Worm (Caenorhabditis elegans): ENCODE results near the gene olrn-1.

olrn-1 gene

DNA sequence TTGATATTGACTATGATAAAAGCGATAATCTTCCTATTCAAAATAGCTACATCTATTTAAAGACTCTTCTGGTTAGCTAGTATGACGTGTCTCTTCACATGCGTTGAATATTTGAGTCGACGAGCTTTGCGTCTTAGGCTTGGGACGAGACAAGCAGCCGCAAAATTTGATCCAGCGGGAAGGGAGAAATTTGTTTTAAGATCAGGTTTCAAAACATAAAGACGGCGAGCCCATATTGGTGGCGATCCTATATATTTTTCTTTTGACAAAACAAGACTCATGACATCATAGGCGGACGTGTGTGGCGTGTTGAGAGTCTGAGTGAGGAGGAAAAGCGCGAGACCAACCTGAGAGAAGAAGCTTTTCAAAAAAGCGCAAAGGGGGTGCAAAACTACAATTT, 8.0 kb downstream of the olrn-1 start:
- TF ChIP-seq lin-32 (GFP tag; optimal IDR thresholded peaks at IDR 0.05) (no peak), cnd-1 (tag; optimal IDR thresholded peaks at IDR 0.05) (no peak), mls-2 (tag; optimal IDR thresholded peaks at IDR 0.05) (no peak), unc-62 (GFP tag; optimal IDR thresholded peaks at IDR 0.05) (no peak), nhr-12 (tag; optimal IDR thresholded peaks at IDR 0.05) (no peak)

DNA sequence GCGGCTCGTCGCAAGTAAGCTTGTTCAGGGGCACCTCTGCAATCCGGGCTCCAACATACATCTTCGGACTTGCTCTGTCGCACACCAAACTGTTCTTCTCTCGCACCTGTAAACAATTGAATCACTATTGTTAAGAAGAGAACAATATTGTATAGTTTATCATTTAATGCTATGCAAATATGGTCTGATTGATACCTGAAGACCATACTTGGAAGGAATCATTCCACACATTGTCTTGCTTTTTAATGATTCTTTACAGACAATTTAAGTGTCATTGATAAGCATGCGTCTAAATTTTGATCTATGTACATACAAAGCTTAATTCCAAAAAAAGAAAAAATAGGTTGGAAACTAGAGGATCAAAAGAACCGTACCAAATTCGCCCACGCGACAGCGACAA, 9.5 kb downstream of the olrn-1 start:
- TF ChIP-seq hlh-1 (tag; optimal IDR thresholded peaks at IDR 0.05) (no peak), sptf-1 (tag; optimal IDR thresholded peaks at IDR 0.05) (no peak), unc-62 (GFP tag; optimal IDR thresholded peaks at IDR 0.05) (no peak), ztf-11 (tag; optimal IDR thresholded peaks at IDR 0.05) (no peak), nhr-2 (tag; optimal IDR thresholded peaks at IDR 0.05) (no peak)

DNA sequence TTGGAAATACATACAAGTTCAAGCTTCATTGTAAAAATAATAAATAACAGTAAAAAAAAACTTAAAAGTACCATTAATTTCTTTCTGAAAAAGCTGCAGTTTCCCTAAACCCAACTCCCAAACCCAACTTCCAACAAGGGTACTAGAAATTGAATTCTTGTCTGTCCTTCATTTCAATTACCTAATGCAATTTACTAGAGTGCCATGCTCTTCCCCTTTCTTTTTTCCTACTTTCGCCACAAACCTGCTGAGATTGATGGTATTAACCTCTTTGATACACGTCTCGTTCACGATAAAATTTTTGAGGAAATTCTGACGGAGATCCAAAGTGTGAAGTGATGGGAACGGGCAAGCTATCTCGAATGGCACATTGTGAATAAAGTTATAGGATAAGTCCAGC, 10.4 kb downstream of the olrn-1 start:
- TF ChIP-seq ces-1 (GFP tag; optimal IDR thresholded peaks at IDR 0.05) (peak; percentile 93), ham-2 (GFP tag; optimal IDR thresholded peaks at IDR 0.05) (no peak)

DNA sequence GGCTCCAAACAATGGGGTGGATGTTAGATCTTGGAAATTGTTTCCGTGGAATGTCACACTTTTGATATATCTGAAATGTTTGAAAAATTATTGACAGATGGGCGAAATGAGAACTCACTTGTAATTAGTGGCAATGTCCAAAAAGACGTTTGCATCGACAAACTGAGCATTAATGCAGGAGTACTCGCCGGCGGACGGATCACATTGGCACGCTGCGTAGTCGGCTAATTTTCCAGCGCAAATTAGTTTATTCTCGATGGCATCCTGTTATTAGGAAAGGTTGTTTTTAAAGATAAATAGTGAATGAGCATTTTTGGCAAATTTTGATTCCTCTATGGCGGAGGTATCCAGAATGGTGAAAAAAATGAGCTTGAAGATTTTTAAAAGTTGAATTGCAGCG, 13.3 kb downstream of the olrn-1 start:
- TF ChIP-seq ces-1 (GFP tag; optimal IDR thresholded peaks at IDR 0.05) (peak; percentile 71), bed-3 (GFP tag; optimal IDR thresholded peaks at IDR 0.05) (no peak), elt-3 (tag; optimal IDR thresholded peaks at IDR 0.05) (no peak), nhr-12 (tag; optimal IDR thresholded peaks at IDR 0.05) (no peak)

DNA sequence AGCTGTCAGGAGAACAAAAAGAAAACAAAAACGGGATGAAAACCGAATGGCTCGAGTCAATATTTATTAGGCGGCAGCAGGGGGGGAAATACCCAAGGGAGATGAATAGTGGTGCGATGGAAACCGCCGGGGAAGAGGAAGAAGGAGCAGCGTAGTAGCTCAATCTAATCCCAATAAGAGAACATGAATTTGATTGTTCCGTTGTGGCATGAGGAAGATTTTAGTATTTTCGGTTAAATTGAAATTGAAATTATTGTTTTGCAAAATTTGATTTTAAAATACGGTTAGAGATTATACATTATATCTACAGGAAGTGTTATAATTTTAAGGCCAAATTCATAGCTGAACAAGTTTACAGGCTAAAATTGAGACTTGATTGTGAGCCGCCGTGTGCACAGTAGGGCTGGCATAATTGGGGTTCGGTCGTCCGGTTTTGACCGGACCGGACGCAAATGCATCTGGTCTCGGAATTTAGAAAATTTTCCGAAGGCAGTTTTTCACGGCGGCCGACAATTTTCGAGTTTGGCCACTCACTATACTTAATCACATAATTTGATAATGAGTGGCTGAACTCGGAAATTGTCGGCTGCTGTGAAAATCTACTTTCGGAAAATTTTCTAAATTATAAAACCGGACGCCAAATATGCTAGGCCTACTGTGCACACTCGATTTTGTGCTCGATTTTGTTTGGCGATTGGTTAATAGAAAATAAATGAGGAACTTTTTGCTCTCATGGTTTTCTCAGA, 14.7 kb downstream of the olrn-1 start:
- TF ChIP-seq mab-5 (tag; optimal IDR thresholded peaks at IDR 0.05), result no peak
- TF ChIP-seq nhr-76 (tag; optimal IDR thresholded peaks at IDR 0.05), result no peak
- TF ChIP-seq bed-3 (GFP tag; optimal IDR thresholded peaks at IDR 0.05), result no peak
- no peak for TF ChIP-seq unc-39 (tag; optimal IDR thresholded peaks at IDR 0.05)
- peak; percentile 80 for TF ChIP-seq ces-1 (GFP tag; optimal IDR thresholded peaks at IDR 0.05)
- TF ChIP-seq mep-1 (tag; optimal IDR thresholded peaks at IDR 0.05), result no peak

DNA sequence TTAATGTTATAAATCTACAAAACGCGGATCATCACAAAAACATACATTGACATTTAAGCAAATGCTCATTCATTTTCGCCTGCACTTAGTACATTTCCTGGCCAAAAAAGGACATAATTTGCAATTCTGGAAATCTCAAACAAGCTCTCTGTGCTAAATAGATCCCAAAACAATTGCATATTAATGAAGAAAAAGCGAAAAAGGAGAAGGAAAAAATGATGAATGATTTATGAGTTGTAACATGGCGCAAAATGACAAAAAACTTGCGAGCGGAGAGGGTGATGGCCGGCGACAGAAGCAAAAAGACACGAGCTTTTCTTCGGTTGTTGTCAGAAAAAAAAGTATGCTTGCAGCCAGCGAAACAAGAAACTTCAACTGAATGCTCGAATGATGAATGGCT, 17.4 kb downstream of the olrn-1 start:
- no peak for TF ChIP-seq elt-3 (tag; optimal IDR thresholded peaks at IDR 0.05)
- no peak for TF ChIP-seq lsy-2 (tag; optimal IDR thresholded peaks at IDR 0.05)
- no peak for TF ChIP-seq ham-2 (GFP tag; optimal IDR thresholded peaks at IDR 0.05)
- TF ChIP-seq unc-62 (GFP tag; optimal IDR thresholded peaks at IDR 0.05), result no peak
- no peak for TF ChIP-seq sem-2 (GFP tag; optimal IDR thresholded peaks at IDR 0.05)
- TF ChIP-seq M03D4.4 (tag; optimal IDR thresholded peaks at IDR 0.05), result no peak
- TF ChIP-seq nhr-28 (tag; optimal IDR thresholded peaks at IDR 0.05), result no peak
- TF ChIP-seq sptf-1 (tag; optimal IDR thresholded peaks at IDR 0.05), result no peak
- TF ChIP-seq nhr-76 (tag; optimal IDR thresholded peaks at IDR 0.05), result no peak
- TF ChIP-seq hlh-1 (tag; optimal IDR thresholded peaks at IDR 0.05), result no peak
- TF ChIP-seq zip-8 (tag; optimal IDR thresholded peaks at IDR 0.05), result no peak
- no peak for TF ChIP-seq tbx-8 (GFP tag; optimal IDR thresholded peaks at IDR 0.05)
- TF ChIP-seq mab-5 (tag; optimal IDR thresholded peaks at IDR 0.05), result no peak

DNA sequence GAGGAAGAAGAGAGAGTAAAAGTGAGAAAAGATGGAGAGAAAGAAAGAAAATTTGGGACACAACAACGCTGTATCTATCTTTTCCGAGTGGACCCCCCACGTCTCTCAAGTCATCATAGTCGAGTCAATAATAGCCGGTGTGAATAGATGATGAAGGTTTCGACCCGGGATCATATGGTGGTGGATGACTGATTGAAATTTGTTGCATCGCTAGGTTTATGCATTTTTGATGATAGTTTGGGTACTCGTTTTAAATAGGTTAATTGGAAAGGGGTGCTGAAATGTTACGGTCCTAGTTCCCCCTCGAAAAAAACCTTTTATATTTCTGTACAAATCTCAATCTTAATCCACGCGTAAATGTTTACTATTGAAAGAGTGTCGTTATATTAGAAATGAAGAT, 18.1 kb downstream of the olrn-1 start:
- TF ChIP-seq mab-5 (tag; optimal IDR thresholded peaks at IDR 0.05) (no peak), unc-120 (tag; optimal IDR thresholded peaks at IDR 0.05; ENCODE audit: poor library complexity, severe bottlenecking) (peak; percentile 15), unc-62 (GFP tag; optimal IDR thresholded peaks at IDR 0.05) (peak; percentile 24), cnd-1 (tag; optimal IDR thresholded peaks at IDR 0.05) (no peak)

DNA sequence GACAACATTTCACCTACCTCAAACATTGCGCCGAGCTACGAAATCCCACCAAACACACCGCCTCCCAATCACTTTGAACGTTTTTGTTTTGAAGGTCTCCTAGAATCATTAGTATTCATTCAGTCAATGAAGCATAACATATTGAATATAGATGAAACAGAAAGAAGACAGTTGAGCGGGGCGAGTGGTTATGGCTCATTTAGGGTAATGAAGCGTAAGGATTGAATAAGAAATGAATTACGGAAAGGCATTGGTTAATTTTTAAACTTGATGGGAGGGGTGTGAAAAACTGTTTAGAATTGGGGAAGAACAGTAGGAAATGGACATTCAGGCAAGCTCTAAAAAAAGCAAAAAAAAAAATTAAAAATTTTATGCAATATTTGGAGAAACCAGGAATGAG, 20.4 kb downstream of the olrn-1 start, which contains the start of gene lron-3:
Gene lron-3 (minus strand): TSS at position 101 of the 400 bp plus-strand sequence.
- TF ChIP-seq tbx-8 (GFP tag; optimal IDR thresholded peaks at IDR 0.05) (no peak), sptf-1 (tag; optimal IDR thresholded peaks at IDR 0.05) (no peak), nhr-237 (tag; optimal IDR thresholded peaks at IDR 0.05) (no peak), pha-4 (tag; optimal IDR thresholded peaks at IDR 0.05) (no peak), ceh-39 (tag; optimal IDR thresholded peaks at IDR 0.05) (no peak), cnd-1 (tag; optimal IDR thresholded peaks at IDR 0.05) (no peak), ham-2 (GFP tag; optimal IDR thresholded peaks at IDR 0.05) (no peak), elt-3 (tag; optimal IDR thresholded peaks at IDR 0.05) (no peak)

Measured in whole organism, mixed stage, embryonic.